Fruit fly (Drosophila melanogaster): ENCODE measurements around the gene CG6661.

Gene CG6661

DNA sequence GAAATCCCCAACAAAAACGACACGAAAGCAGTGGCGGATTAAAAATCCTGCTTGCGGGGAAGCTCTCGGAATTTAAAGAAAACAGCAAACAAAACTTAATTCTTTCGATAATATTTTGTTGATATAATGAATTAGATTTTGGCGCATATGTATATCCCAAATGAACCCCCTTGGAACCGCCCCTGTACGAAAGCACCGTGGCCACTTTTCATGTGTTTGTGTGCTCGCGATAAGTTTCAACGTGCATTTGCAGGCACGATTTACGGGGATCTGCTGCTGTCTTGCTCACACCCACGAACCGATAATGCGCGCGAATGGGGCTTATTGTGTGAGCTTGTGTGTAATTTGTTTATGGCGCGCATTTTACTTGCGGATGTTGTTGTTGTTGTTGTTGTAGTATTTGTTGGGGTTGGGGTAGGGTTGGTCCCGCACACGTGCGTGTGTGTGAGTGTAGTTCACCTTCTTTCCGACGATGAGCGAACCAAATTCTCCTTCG, 29.6 kb upstream of the CG6661 start (continued):
- TF ChIP-seq nau (GFP tag; optimal IDR thresholded peaks at IDR 0.05) = no peak
- TF ChIP-seq lilli (GFP tag; optimal IDR thresholded peaks at IDR 0.05) = peak; percentile 97
- TF ChIP-seq Stat92E (GFP tag; optimal IDR thresholded peaks at IDR 0.05) = peak in 1 of 3 experiments; percentile 51
- TF ChIP-seq pum (GFP tag; optimal IDR thresholded peaks at IDR 0.05) = peak; percentile 96
- TF ChIP-seq Nf-YB (GFP tag; optimal IDR thresholded peaks at IDR 0.05) = peak; percentile 74
- TF ChIP-seq Dek (tag; optimal IDR thresholded peaks at IDR 0.05) = peak; percentile 93
- TF ChIP-seq cato (GFP tag; optimal IDR thresholded peaks at IDR 0.05; ENCODE audit: borderline replicate concordance) = peak; percentile 91
- TF ChIP-seq otp (GFP tag; IDR thresholded peaks at IDR 0.05) = peak; percentile 96
- peak; percentile 79 for TF ChIP-seq CG2712 (tag; optimal IDR thresholded peaks at IDR 0.05)
- TF ChIP-seq fd102C (GFP tag; optimal IDR thresholded peaks at IDR 0.05) = peak; percentile 3
- peak; percentile 87 for TF ChIP-seq CG6854 (GFP tag; optimal IDR thresholded peaks at IDR 0.05)
- TF ChIP-seq vfl (GFP tag; optimal IDR thresholded peaks at IDR 0.05) = peak; percentile 88
- peak; percentile 99 for TF ChIP-seq Ets65A (GFP tag)
- TF ChIP-seq CG14860 (GFP tag; IDR thresholded peaks at IDR 0.05; ENCODE audit: partially characterized antibody) = no peak
- peak; percentile 94 for TF ChIP-seq Side (GFP tag; optimal IDR thresholded peaks at IDR 0.05)
- TF ChIP-seq Lim3 (GFP tag; IDR thresholded peaks at IDR 0.05) = peak; percentile 80
- peak; percentile 74 for TF ChIP-seq CG4404 (GFP tag; IDR thresholded peaks at IDR 0.05)
- TF ChIP-seq CG33213 (GFP tag; optimal IDR thresholded peaks at IDR 0.05) = peak; percentile 94
- TF ChIP-seq chn (GFP tag; optimal IDR thresholded peaks at IDR 0.05) = peak; percentile 95
- TF ChIP-seq phol (tag; optimal IDR thresholded peaks at IDR 0.05) = peak; percentile 95
- TF ChIP-seq wek (GFP tag; optimal IDR thresholded peaks at IDR 0.05) = peak; percentile 81
- TF ChIP-seq vnd (GFP tag; IDR thresholded peaks at IDR 0.05; ENCODE audit: partially characterized antibody) = no peak
- TF ChIP-seq CG9817 (tag; optimal IDR thresholded peaks at IDR 0.05) = peak; percentile 95
- TF ChIP-seq B-H1 (GFP tag; IDR thresholded peaks at IDR 0.05) = peak; percentile 95
- TF ChIP-seq gro (GFP tag; optimal IDR thresholded peaks at IDR 0.05) = peak; percentile 93
- TF ChIP-seq pnt (GFP tag; optimal IDR thresholded peaks at IDR 0.05) = peak; percentile 95
- peak; percentile 92 for TF ChIP-seq ewg (GFP tag; optimal IDR thresholded peaks at IDR 0.05)
- peak; percentile 95 to 96 for TF ChIP-seq Pdp1 (GFP tag; optimal IDR thresholded peaks at IDR 0.05)
- no peak for TF ChIP-seq zf30C (GFP tag; optimal IDR thresholded peaks at IDR 0.05)
- peak; percentile 94 for TF ChIP-seq tx (GFP tag; optimal IDR thresholded peaks at IDR 0.05)
- TF ChIP-seq al (GFP tag; IDR thresholded peaks at IDR 0.05) = peak; percentile 76; the same call in 1 of the 2 replicates
- TF ChIP-seq E2f2 (GFP tag; IDR thresholded peaks at IDR 0.05) = peak; percentile 78
- TF ChIP-seq CG4707 (GFP tag; optimal IDR thresholded peaks at IDR 0.05) = peak; percentile 84
- TF ChIP-seq CG16779 (GFP tag; IDR thresholded peaks at IDR 0.05) = peak; percentile 88
- TF ChIP-seq gcm2 (GFP tag; optimal IDR thresholded peaks at IDR 0.05) = peak; percentile 94
- peak; percentile 89 for TF ChIP-seq CG9437 (GFP tag; optimal IDR thresholded peaks at IDR 0.05)
- peak; percentile 87 for TF ChIP-seq wdn (GFP tag; IDR thresholded peaks at IDR 0.05)
- peak; percentile 86 for TF ChIP-seq peb (GFP tag; IDR thresholded peaks at IDR 0.05)
- TF ChIP-seq NC2α (GFP tag; optimal IDR thresholded peaks at IDR 0.05) = peak; percentile 88
- TF ChIP-seq CG1529 (GFP tag; optimal IDR thresholded peaks at IDR 0.05) = peak; percentile 91
- peak; percentile 87 for TF ChIP-seq disco-r (GFP tag; optimal IDR thresholded peaks at IDR 0.05)
- peak; percentile 91 for TF ChIP-seq ara (GFP tag; IDR thresholded peaks at IDR 0.05)
- no peak for TF ChIP-seq zen2 (GFP tag; IDR thresholded peaks at IDR 0.05; ENCODE audit: partially characterized antibody)
- peak; percentile 90 for TF ChIP-seq onecut (GFP tag; IDR thresholded peaks at IDR 0.05)
- no peak for TF ChIP-seq D19B (GFP tag; optimal IDR thresholded peaks at IDR 0.05)
- no peak for TF ChIP-seq CG15479 (GFP tag; optimal IDR thresholded peaks at IDR 0.05)
- TF ChIP-seq CG6813 (GFP tag; optimal IDR thresholded peaks at IDR 0.05) = peak; percentile 93
- no peak for TF ChIP-seq slou (GFP tag; optimal IDR thresholded peaks at IDR 0.05)
- TF ChIP-seq org-1 (GFP tag; optimal IDR thresholded peaks at IDR 0.05) = peak; percentile 93
- TF ChIP-seq CG7357 (GFP tag; IDR thresholded peaks at IDR 0.05) = peak; percentile 82
